Fruit fly (Drosophila melanogaster) whole organism, adult: ENCODE measurements around the gene galla-2.

Experiments used
- Hr96 ChIP-seq: fragments of 200-800 bp; sonication (Bioruptor generic); optimal IDR thresholded peaks from 2 replicates; lab custom pipeline; 2016; ENCODE audit warnings: missing biosample characterization, missing genetic modification characterization
- ovo ChIP-seq: fragments of 200-800 bp; sonication (Bioruptor generic); optimal IDR thresholded peaks from 2 replicates; lab custom pipeline; 2016; ENCODE audit warnings: missing biosample characterization, missing genetic modification characterization
- toe ChIP-seq: fragments of 200-800 bp; sonication (Bioruptor generic); optimal IDR thresholded peaks from 2 replicates; lab custom pipeline; 2016; ENCODE audit warnings: missing biosample characterization, missing genetic modification characterization

DNA sequence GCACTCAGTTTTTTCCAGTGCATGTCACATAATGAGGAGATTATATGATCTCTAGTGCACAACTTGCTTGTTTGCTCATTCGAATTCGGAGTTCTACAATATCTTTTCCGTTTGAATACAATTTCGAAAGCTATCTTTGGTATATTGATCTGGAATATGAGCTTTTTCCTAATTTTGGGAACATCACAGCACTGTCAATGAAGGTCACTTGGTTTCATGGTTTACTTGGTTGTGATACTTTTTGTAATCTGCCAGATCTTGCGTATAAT, 15.4 kb upstream of the galla-2 start:
- TF ChIP-seq ovo (GFP tag; lab: Kevin White, UChicago) (no peak), Hr96 (no peak), toe (GFP tag; lab: Kevin White, UChicago) (no peak)
